Fruit fly (Drosophila melanogaster): ENCODE data around the gene CG43291.

Gene CG43291

DNA sequence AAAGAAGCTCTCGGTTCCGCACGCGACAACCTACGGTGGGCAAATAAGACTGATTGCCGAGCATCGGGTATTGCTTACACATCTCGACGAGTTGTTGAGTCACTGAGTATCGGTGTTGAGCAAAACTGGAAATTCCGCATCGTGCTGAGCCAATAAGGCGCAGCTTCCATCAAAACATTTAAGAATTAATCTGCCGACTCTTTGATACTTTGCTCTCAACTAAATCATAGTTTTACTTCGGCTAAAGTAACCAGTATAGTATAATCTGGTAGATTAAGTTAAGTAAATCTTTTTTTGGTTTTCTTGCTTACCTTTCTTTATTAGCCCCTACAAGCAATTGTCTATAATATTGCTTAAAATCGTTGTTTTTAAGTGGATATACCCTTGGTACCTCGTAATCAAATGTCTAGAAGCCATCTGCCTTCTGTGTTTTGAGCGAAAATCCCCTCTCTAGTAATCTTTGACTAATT lies 20.3 kb downstream of the CG43291 start, which contains the start of gene Sp212:
Gene Sp212, minus strand, starts transcription at position 51 of the 470 bp plus-strand sequence.
- TF ChIP-seq net (GFP tag; optimal IDR thresholded peaks at IDR 0.05) (no peak), Eip78C (GFP tag) (peak; percentile 64), Eip75B (GFP tag; optimal IDR thresholded peaks at IDR 0.05) (no peak), CG11294 (GFP tag; IDR thresholded peaks at IDR 0.05) (no peak), topi (GFP tag; optimal IDR thresholded peaks at IDR 0.05) (no peak), CG16779 (tag; optimal IDR thresholded peaks at IDR 0.05) (no peak), Sox14 (GFP tag; optimal IDR thresholded peaks at IDR 0.05) (peak; percentile 14), achi (GFP tag; optimal IDR thresholded peaks at IDR 0.05) (peak; percentile 5), Hr4 (GFP tag; optimal IDR thresholded peaks at IDR 0.05) (peak; percentile 10), eg (GFP tag; IDR thresholded peaks at IDR 0.05) (0 out of 3 replicates have a peak, but pooled peaks have one; percentile 27), CG32006 (GFP tag; optimal IDR thresholded peaks at IDR 0.05) (peak; percentile 21), CG10669 (GFP tag; optimal IDR thresholded peaks at IDR 0.05) (peak; percentile 19), Smox (GFP tag; optimal IDR thresholded peaks at IDR 0.05) (no peak)

DNA sequence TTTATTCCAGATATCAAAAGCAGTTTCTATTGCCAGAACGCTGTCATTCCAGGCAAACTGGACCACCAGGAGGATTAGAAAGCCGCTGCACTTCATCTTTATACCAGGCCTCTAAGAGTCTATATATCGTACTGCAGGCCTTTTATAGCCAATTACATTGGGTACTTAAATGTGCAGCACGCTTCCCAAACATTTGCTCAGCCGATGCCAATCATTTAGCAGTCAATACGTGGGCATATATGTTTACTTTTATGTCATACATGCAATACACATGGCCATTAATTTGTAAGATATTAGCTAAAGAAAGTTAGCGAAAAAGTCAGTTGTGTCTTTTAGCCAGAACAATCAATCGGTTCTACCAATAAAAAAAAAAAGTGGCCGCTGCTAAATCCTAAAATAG lies 23.0 kb downstream of the CG43291 start, which contains the start of gene CG33109:
Gene CG33109, minus strand, starts transcription at position 101 of the 400 bp plus-strand sequence.
- TF ChIP-seq Met (GFP tag; optimal IDR thresholded peaks at IDR 0.05) (no peak), CG11902 (GFP tag; optimal IDR thresholded peaks at IDR 0.05) (no peak), CG15336 (GFP tag; IDR thresholded peaks at IDR 0.05) (no peak), Sox15 (GFP tag; optimal IDR thresholded peaks at IDR 0.05) (no peak), Blimp-1 (GFP tag; optimal IDR thresholded peaks at IDR 0.05) (no peak), Gug (GFP tag; IDR thresholded peaks at IDR 0.05) (no peak), eg (GFP tag; IDR thresholded peaks at IDR 0.05) (no peak), Eip78C (GFP tag) (no peak), Lpt (GFP tag; optimal IDR thresholded peaks at IDR 0.05) (no peak), CG16779 (tag; optimal IDR thresholded peaks at IDR 0.05) (no peak), Eip75B (GFP tag; optimal IDR thresholded peaks at IDR 0.05) (no peak), CG4318 (GFP tag; optimal IDR thresholded peaks at IDR 0.05) (no peak), CG1621 (tag; optimal IDR thresholded peaks at IDR 0.05) (no peak), net (GFP tag; optimal IDR thresholded peaks at IDR 0.05) (no peak)

- no peak for TF ChIP-seq CG6808 (GFP tag; optimal IDR thresholded peaks at IDR 0.05)
- TF ChIP-seq CG8119 (GFP tag; IDR thresholded peaks at IDR 0.05) = no peak
- no peak for TF ChIP-seq CG15336 (GFP tag; IDR thresholded peaks at IDR 0.05)
- TF ChIP-seq Hr4 (GFP tag; optimal IDR thresholded peaks at IDR 0.05) = no peak
- no peak for TF ChIP-seq OdsH (GFP tag; optimal IDR thresholded peaks at IDR 0.05)
- no peak for TF ChIP-seq Met (GFP tag; optimal IDR thresholded peaks at IDR 0.05)
- no peak for TF ChIP-seq dsx (GFP tag; optimal IDR thresholded peaks at IDR 0.05; ENCODE audit: poor library complexity, severe bottlenecking)
These were observed 24.4 kb downstream of the CG43291 start, which contains the start of gene CG31326 for dm6 chr3R:14220105-14220504. Gene CG31326 (minus strand): TSS chr3R:14220205.

DNA sequence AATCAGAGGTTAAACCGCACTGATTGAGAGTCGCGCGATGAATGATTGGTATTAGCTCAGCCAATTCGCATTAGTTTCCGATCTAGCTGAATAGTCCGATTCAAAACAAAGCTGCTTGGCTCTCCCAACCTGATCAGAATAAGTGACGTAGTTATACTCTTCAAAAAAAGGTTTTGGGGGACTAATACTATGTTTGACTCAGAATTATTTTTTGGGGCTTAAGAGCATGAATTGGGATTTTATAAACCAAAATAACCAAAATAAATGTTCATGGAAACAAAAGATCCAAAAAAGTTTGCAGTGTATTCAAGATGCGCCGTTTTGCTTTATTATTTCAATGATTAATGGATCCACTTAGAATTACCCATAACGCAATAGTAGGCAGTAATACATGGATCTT lies 26.6 kb downstream of the CG43291 start, which contains the start of gene CG9649:
Gene CG9649, minus strand, starts transcription at position 44 of the 400 bp plus-strand sequence.
- 0 out of 2 replicates have a peak, but pooled peaks have one; percentile 23 for TF ChIP-seq Gug (GFP tag; IDR thresholded peaks at IDR 0.05)
- peak; percentile 53; the same call in 1 of the 3 replicates for TF ChIP-seq eg (GFP tag; IDR thresholded peaks at IDR 0.05)
- no peak for TF ChIP-seq Met (GFP tag; optimal IDR thresholded peaks at IDR 0.05)

DNA sequence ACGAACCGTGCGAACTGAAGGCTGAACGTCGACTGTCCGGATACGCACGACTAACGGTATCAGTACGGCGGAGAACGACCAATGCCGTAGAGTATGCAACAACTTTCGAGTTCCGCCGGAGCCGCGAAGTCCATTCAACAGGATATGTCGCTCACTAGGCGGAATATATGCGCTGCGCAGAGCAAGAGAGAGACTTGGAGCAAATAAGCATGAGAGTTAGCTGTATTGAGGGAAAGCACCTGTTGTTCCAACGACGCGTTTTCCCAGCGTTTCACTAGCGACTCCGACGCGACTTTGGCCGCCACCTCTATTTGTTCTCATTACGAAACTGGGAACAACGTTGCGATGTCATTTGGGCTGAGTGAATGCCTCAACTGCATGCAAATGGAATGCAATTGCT lies 29.7 kb downstream of the CG43291 start, which contains the start of gene Dop1R1:
Gene Dop1R1, minus strand, starts transcription at position 35 of the 400 bp plus-strand sequence.
- TF ChIP-seq ss (GFP tag; optimal IDR thresholded peaks at IDR 0.05) (no peak), Ets96B (tag; optimal IDR thresholded peaks at IDR 0.05) (no peak), pdm3 (GFP tag; optimal IDR thresholded peaks at IDR 0.05) (no peak), CG3032 (tag; optimal IDR thresholded peaks at IDR 0.05) (no peak), CG32006 (GFP tag; optimal IDR thresholded peaks at IDR 0.05) (no peak), fd85E (GFP tag; optimal IDR thresholded peaks at IDR 0.05) (no peak), svp (GFP tag) (no peak), fd59A (GFP tag; optimal IDR thresholded peaks at IDR 0.05) (no peak), CG3919 (GFP tag; optimal IDR thresholded peaks at IDR 0.05) (no peak), esn (GFP tag; optimal IDR thresholded peaks at IDR 0.05) (no peak), CG7368 (GFP tag; optimal IDR thresholded peaks at IDR 0.05) (no peak), CG10631 (GFP tag; optimal IDR thresholded peaks at IDR 0.05) (no peak), achi (GFP tag; optimal IDR thresholded peaks at IDR 0.05) (no peak), vri (GFP tag; optimal IDR thresholded peaks at IDR 0.05) (no peak), Ets21C (GFP tag; optimal IDR thresholded peaks at IDR 0.05) (no peak)
